Worm (Caenorhabditis elegans) whole organism, early embryonic: ENCODE data around the gene H25P19.1.

Experiments
- F13C5.2 ChIP-seq: sonication (generic microtip); optimal IDR thresholded peaks from 2 replicates; lab custom pipeline; 2017; ENCODE audit warnings: mild to moderate bottlenecking, missing genetic modification characterization, inconsistent platforms, missing compliant biosample characterization
- aly-1 ChIP-seq: sonication (generic microtip); optimal IDR thresholded peaks from 2 replicates; lab custom pipeline; 2016; ENCODE audit warnings: missing genetic modification characterization, missing compliant biosample characterization
- ama-1 ChIP-seq: fragments of 150-350 bp; optimal IDR thresholded peaks from 2 replicates; lab custom pipeline; 2014
- ets-7 ChIP-seq: sonication (generic microtip); optimal IDR thresholded peaks from 2 replicates; lab custom pipeline; 2016; ENCODE audit warnings: missing genotype, missing genetic modification characterization, missing compliant biosample characterization
- flt-1 ChIP-seq: fragments of 200-800 bp; sonication (Bioruptor generic); IDR thresholded peaks from 2 replicates; pipeline ENCODE4 v1.3.6; 2022; ENCODE audit warnings: missing genetic modification characterization, missing compliant biosample characterization
- hmg-4 ChIP-seq: fragments of 200-800 bp; sonication (Bioruptor generic); optimal IDR thresholded peaks from 2 replicates; lab custom pipeline; 2018; ENCODE audit warnings: mild to moderate bottlenecking, missing genetic modification characterization, missing compliant biosample characterization
- scrt-1 ChIP-seq: fragments of 200-800 bp; sonication (Bioruptor generic); IDR thresholded peaks from 2 replicates; pipeline ENCODE4 v1.3.6; 2022; ENCODE audit warnings: missing genetic modification characterization, missing compliant biosample characterization
- sea-1 ChIP-seq: fragments of 200-800 bp; sonication (Bioruptor generic); conservative IDR thresholded peaks from 2 replicates; pipeline ENCODE4 v1.3.6; 2022; ENCODE audit warnings: missing genetic modification characterization, missing compliant biosample characterization
- tra-4 ChIP-seq: sonication (generic microtip); optimal IDR thresholded peaks from 2 replicates; lab custom pipeline; 2017; ENCODE audit warnings: missing genetic modification characterization, missing compliant biosample characterization

- TF ChIP-seq hmg-4 (GFP tag; lab: Kevin White, UChicago): no peak
- no peak for TF ChIP-seq ets-7
- no peak for TF ChIP-seq aly-1 (tag; lab: Kevin White, UChicago)
- no peak for TF ChIP-seq flt-1 (GFP tag; lab: Robert Waterston, UW)
- no peak for TF ChIP-seq F13C5.2 (tag; lab: Kevin White, UChicago)
- TF ChIP-seq ama-1 (lab: Kevin White, UChicago): no peak
- TF ChIP-seq tra-4 (tag; lab: Kevin White, UChicago): no peak
- TF ChIP-seq sea-1 (GFP tag; lab: Robert Waterston, UW): no peak
- no peak for TF ChIP-seq scrt-1 (GFP tag; lab: Robert Waterston, UW)
These were observed 39.3 kb downstream of the H25P19.1 start for ce11 chrV:726573-727483.
